Worm (Caenorhabditis elegans): ENCODE measurements around the gene ndub-5.

ce11 chrII:5680703-5681102, 10.4 kb downstream of the ndub-5 start, which contains the start of gene flp-27:
- no peak for TF ChIP-seq Y56A3A.18 (GFP tag; IDR thresholded peaks at IDR 0.05)
- no peak for TF ChIP-seq hlh-26 (GFP tag; conservative IDR thresholded peaks at IDR 0.05)
- no peak for TF ChIP-seq pha-4 (tag; optimal IDR thresholded peaks at IDR 0.05)
- TF ChIP-seq nfyb-1 (GFP tag; IDR thresholded peaks at IDR 0.05): no peak

All from whole organism, young adult.